Fruit fly (Drosophila melanogaster): ENCODE data around the gene cad.
A peak's percentile ranks its signal among the peaks of the same experiment; 100 is the strongest.

The cad gene

dm6 chr2L:20805624-20806339, 35.3 kb downstream of the cad start (continued):
- TF ChIP-seq CG14667 (GFP tag; IDR thresholded peaks at IDR 0.05), result peak; percentile 91
- peak; percentile 90 for TF ChIP-seq chm (GFP tag; IDR thresholded peaks at IDR 0.05)
- peak; percentile 71 for TF ChIP-seq dati (GFP tag; IDR thresholded peaks at IDR 0.05)
- no peak for TF ChIP-seq usp (GFP tag; optimal IDR thresholded peaks at IDR 0.05)
- peak; percentile 94 for TF ChIP-seq gsb-n (tag; optimal IDR thresholded peaks at IDR 0.05)
- TF ChIP-seq Hmx (GFP tag; optimal IDR thresholded peaks at IDR 0.05), result no peak
- TF ChIP-seq CG2875 (GFP tag; optimal IDR thresholded peaks at IDR 0.05), result peak; percentile 95
- peak; percentile 83 to 84 for TF ChIP-seq chif (GFP tag; optimal IDR thresholded peaks at IDR 0.05)
- peak in 1 of 2 experiments; percentile 55 for TF ChIP-seq crp (GFP tag; optimal IDR thresholded peaks at IDR 0.05)
- no peak for TF ChIP-seq hth (optimal IDR thresholded peaks at IDR 0.05)
- TF ChIP-seq pan (optimal IDR thresholded peaks at IDR 0.05), result no peak
- peak in 1 of 2 experiments; percentile 96 for TF ChIP-seq pan (GFP tag; optimal IDR thresholded peaks at IDR 0.05 in 1 of 2, IDR thresholded peaks at IDR 0.05 in 1 of 2)
- peak; percentile 95 for TF ChIP-seq CG14441 (GFP tag; IDR thresholded peaks at IDR 0.05)
- TF ChIP-seq ERR (GFP tag; optimal IDR thresholded peaks at IDR 0.05), result peak; percentile 43
- peak; percentile 94 for TF ChIP-seq CG14050 (GFP tag; IDR thresholded peaks at IDR 0.05)
- peak; percentile 90 for TF ChIP-seq jing (GFP tag; optimal IDR thresholded peaks at IDR 0.05)
- peak; percentile 97 for TF ChIP-seq Fer3 (tag; optimal IDR thresholded peaks at IDR 0.05)
- peak; percentile 89 for TF ChIP-seq CG15601 (tag; optimal IDR thresholded peaks at IDR 0.05)
- peak; percentile 85 for TF ChIP-seq CG10274 (GFP tag; optimal IDR thresholded peaks at IDR 0.05)
- TF ChIP-seq ara (GFP tag; IDR thresholded peaks at IDR 0.05), result peak; percentile 93
- peak; percentile 97 for TF ChIP-seq dysf (GFP tag; IDR thresholded peaks at IDR 0.05)
- peak; percentile 91 for TF ChIP-seq Fer2 (tag; optimal IDR thresholded peaks at IDR 0.05)
- peak; percentile 75 for TF ChIP-seq CG34224 (GFP tag; IDR thresholded peaks at IDR 0.05; ENCODE audit: partially characterized antibody)
- TF ChIP-seq CG12299 (tag; optimal IDR thresholded peaks at IDR 0.05), result peak; percentile 94
- TF ChIP-seq sisA (GFP tag; IDR thresholded peaks at IDR 0.05), result peak; percentile 92
- peak; percentile 87 for TF ChIP-seq vnd (GFP tag; IDR thresholded peaks at IDR 0.05; ENCODE audit: partially characterized antibody)
- peak; percentile 80 for TF ChIP-seq fu2 (GFP tag; optimal IDR thresholded peaks at IDR 0.05)
- TF ChIP-seq sd (tag; optimal IDR thresholded peaks at IDR 0.05), result peak; percentile 93
- no peak for TF ChIP-seq cg (GFP tag; optimal IDR thresholded peaks at IDR 0.05)
- TF ChIP-seq exex (tag; optimal IDR thresholded peaks at IDR 0.05), result peak; percentile 91
- TF ChIP-seq nau (GFP tag; optimal IDR thresholded peaks at IDR 0.05), result peak; percentile 92
- peak; percentile 88 for TF ChIP-seq tna (GFP tag; IDR thresholded peaks at IDR 0.05; ENCODE audit: partially characterized antibody)
- peak; percentile 97 for TF ChIP-seq CG12769 (tag; optimal IDR thresholded peaks at IDR 0.05)
- peak; percentile 95 for TF ChIP-seq Med (GFP tag)
- peak; percentile 95 for TF ChIP-seq CG18619 (GFP tag; optimal IDR thresholded peaks at IDR 0.05)
- no peak for TF ChIP-seq Lpt (GFP tag; optimal IDR thresholded peaks at IDR 0.05)
- peak; percentile 92 for TF ChIP-seq CG9437 (GFP tag; optimal IDR thresholded peaks at IDR 0.05)
- peak; percentile 92 for TF ChIP-seq CG7372 (GFP tag; IDR thresholded peaks at IDR 0.05)
- peak; percentile 96 for TF ChIP-seq CG17829 (tag; optimal IDR thresholded peaks at IDR 0.05)
- TF ChIP-seq az2 (GFP tag; optimal IDR thresholded peaks at IDR 0.05), result peak; percentile 95
- peak; percentile 91 for TF ChIP-seq CG3407 (GFP tag; optimal IDR thresholded peaks at IDR 0.05)
- peak; percentile 32 for TF ChIP-seq shn (GFP tag; optimal IDR thresholded peaks at IDR 0.05)
- peak; percentile 94 for TF ChIP-seq BtbVII (GFP tag; optimal IDR thresholded peaks at IDR 0.05)
- TF ChIP-seq aop (GFP tag; IDR thresholded peaks at IDR 0.05), result peak; percentile 73
- TF ChIP-seq mld (GFP tag; IDR thresholded peaks at IDR 0.05; ENCODE audit: partially characterized antibody), result peak; percentile 80; the same call in 2 of the 3 replicates
- TF ChIP-seq tio (GFP tag; optimal IDR thresholded peaks at IDR 0.05), result peak; percentile 94
- peak; percentile 44; the same call in 2 of the 3 replicates for TF ChIP-seq knrl (GFP tag; IDR thresholded peaks at IDR 0.05; ENCODE audit: partially characterized antibody)
- peak; percentile 77 for TF ChIP-seq CG10431 (GFP tag; optimal IDR thresholded peaks at IDR 0.05)
- TF ChIP-seq CG6254 (GFP tag; optimal IDR thresholded peaks at IDR 0.05), result peak; percentile 88

All from whole organism, embryonic.